Fruit fly (Drosophila melanogaster): Measurements from ENCODE around the gene CG5953.
A peak's percentile ranks its signal among the peaks of the same experiment; 100 is the strongest.

Gene CG5953

DNA sequence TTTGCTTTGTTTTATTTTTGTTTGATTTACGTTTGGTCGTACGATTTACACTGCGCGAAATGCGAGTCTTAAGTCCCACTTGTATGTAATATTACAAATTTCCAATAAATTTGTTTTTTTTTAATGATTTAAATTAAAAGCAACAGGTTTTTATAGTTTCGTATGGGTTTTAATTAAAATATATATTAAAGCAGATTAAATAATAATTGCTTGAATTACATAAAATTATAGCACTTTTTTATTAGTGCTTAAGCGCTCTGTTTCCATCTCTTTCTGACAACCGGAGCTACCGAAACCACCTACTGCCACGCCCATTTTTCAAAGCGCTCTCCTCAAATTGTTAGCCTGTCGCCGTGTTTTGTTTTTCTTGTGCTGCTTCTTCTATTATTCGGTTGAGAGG is 9.1 kb upstream of the CG5953 start (continued):
- TF ChIP-seq peb (GFP tag; IDR thresholded peaks at IDR 0.05), result no peak
- TF ChIP-seq CG2120 (GFP tag; optimal IDR thresholded peaks at IDR 0.05), result no peak
- TF ChIP-seq CG32532 (GFP tag; IDR thresholded peaks at IDR 0.05), result peak; percentile 44; the same call in 1 of the 2 replicates

DNA sequence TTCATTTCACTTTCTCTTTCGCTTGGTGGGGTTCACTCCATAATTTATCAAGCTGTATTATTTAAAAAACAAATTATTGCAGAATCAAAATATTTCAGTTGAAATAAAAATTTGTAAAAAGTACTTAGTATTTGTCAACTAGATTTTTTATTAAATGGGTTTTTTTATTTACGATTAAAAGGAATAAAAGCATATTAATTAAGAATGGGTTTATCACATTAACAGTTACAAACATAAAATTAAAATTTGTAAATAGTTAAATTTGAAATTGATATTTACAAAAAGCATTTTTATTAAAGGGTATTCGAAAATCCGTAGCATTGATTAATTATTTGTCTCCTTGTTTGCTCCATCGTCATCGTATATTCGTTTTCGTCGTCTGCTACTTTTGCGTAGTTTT is 8.6 kb upstream of the CG5953 start:
- TF ChIP-seq CG5953 (GFP tag; IDR thresholded peaks at IDR 0.05) (no peak), CG18262 (tag; optimal IDR thresholded peaks at IDR 0.05) (peak; percentile 50), Meics (GFP tag; optimal IDR thresholded peaks at IDR 0.05) (peak; percentile 17), CG18619 (GFP tag; optimal IDR thresholded peaks at IDR 0.05) (no peak), Ravus (GFP tag; IDR thresholded peaks at IDR 0.05) (no peak), CG9437 (GFP tag; optimal IDR thresholded peaks at IDR 0.05) (peak; percentile 13), Sox102F (GFP tag; optimal IDR thresholded peaks at IDR 0.05) (peak; percentile 50), Trl (optimal IDR thresholded peaks at IDR 0.05) (no peak), Trl (GFP tag; optimal IDR thresholded peaks at IDR 0.05) (no peak), CG14710 (tag; optimal IDR thresholded peaks at IDR 0.05) (peak; percentile 14), CG1529 (GFP tag; optimal IDR thresholded peaks at IDR 0.05) (no peak), CG2889 (GFP tag; IDR thresholded peaks at IDR 0.05) (no peak), sqz (GFP tag; optimal IDR thresholded peaks at IDR 0.05) (no peak), slbo (GFP tag; IDR thresholded peaks at IDR 0.05) (no peak), Opbp (GFP tag; IDR thresholded peaks at IDR 0.05; ENCODE audit: partially characterized antibody) (no peak), gt (GFP tag; IDR thresholded peaks at IDR 0.05) (no peak), CG17385 (GFP tag; optimal IDR thresholded peaks at IDR 0.05) (no peak), Hmx (GFP tag; optimal IDR thresholded peaks at IDR 0.05) (no peak), Hr51 (GFP tag; optimal IDR thresholded peaks at IDR 0.05) (peak in 1 of 2 experiments; percentile 35), CG11504 (tag; optimal IDR thresholded peaks at IDR 0.05) (no peak), Pdp1 (GFP tag; optimal IDR thresholded peaks at IDR 0.05) (no peak), ase (GFP tag; IDR thresholded peaks at IDR 0.05) (no peak), vvl (GFP tag; IDR thresholded peaks at IDR 0.05) (0 out of 2 replicates have a peak, but pooled peaks have one; percentile 6), lola (GFP tag; optimal IDR thresholded peaks at IDR 0.05) (peak in 1 of 3 experiments; percentile 33), CG7556 (GFP tag; optimal IDR thresholded peaks at IDR 0.05) (peak; percentile 54), CG13424 (tag; optimal IDR thresholded peaks at IDR 0.05) (peak; percentile 33), Hr39 (optimal IDR thresholded peaks at IDR 0.05) (no peak), CG12391 (tag; optimal IDR thresholded peaks at IDR 0.05) (peak; percentile 39), grau (tag; optimal IDR thresholded peaks at IDR 0.05) (peak; percentile 46), wor (GFP tag; IDR thresholded peaks at IDR 0.05) (no peak), CG31388 (GFP tag; optimal IDR thresholded peaks at IDR 0.05) (no peak), CG2678 (tag; optimal IDR thresholded peaks at IDR 0.05) (peak; percentile 57), phol (tag; optimal IDR thresholded peaks at IDR 0.05) (peak; percentile 30), CG9876 (GFP tag; optimal IDR thresholded peaks at IDR 0.05) (no peak), CG17912 (GFP tag; optimal IDR thresholded peaks at IDR 0.05) (no peak), so (GFP tag; IDR thresholded peaks at IDR 0.05) (no peak), CG30403 (GFP tag; optimal IDR thresholded peaks at IDR 0.05) (no peak), CG8388 (GFP tag; optimal IDR thresholded peaks at IDR 0.05) (peak; percentile 2), pum (GFP tag; optimal IDR thresholded peaks at IDR 0.05) (no peak), CG2712 (tag; optimal IDR thresholded peaks at IDR 0.05) (peak; percentile 44), eve (GFP tag; optimal IDR thresholded peaks at IDR 0.05) (peak in 1 of 2 experiments; percentile 23), CG4730 (GFP tag; IDR thresholded peaks at IDR 0.05) (no peak), CG17361 (GFP tag; IDR thresholded peaks at IDR 0.05) (peak; percentile 64; the same call in 2 of the 3 replicates), Blimp-1 (GFP tag; optimal IDR thresholded peaks at IDR 0.05) (peak; percentile 35), CTCF (GFP tag; optimal IDR thresholded peaks at IDR 0.05) (no peak), gem (tag; optimal IDR thresholded peaks at IDR 0.05) (peak; percentile 56), Abd-B (GFP tag; optimal IDR thresholded peaks at IDR 0.05) (no peak), D19A (tag; optimal IDR thresholded peaks at IDR 0.05) (peak; percentile 72)
